Fruit fly (Drosophila melanogaster) whole organism, embryonic: ENCODE measurements around the gene CG32040.

Source experiments
- CG16813 ChIP-seq: fragments of 200-800 bp; sonication (Bioruptor generic); IDR thresholded peaks from 3 replicates; pipeline ENCODE4 v1.3.6; 2022; ENCODE audit warnings: missing biosample characterization, missing genetic modification characterization; ENCODE audit not compliant: partially characterized antibody
- CG16863 ChIP-seq: fragments of 200-800 bp; sonication (Bioruptor generic); optimal IDR thresholded peaks from 3 replicates; lab custom pipeline; 2016; ENCODE audit warnings: missing biosample characterization, missing genetic modification characterization
- CG2202 ChIP-seq: fragments of 200-800 bp; sonication (Bioruptor generic); optimal IDR thresholded peaks from 2 replicates; lab custom pipeline; 2018; ENCODE audit warnings: missing biosample characterization, mild to moderate bottlenecking, missing genetic modification characterization
- CG8089 ChIP-seq: fragments of 200-800 bp; sonication (Bioruptor generic); optimal IDR thresholded peaks from 3 replicates; lab custom pipeline; 2016; ENCODE audit warnings: missing biosample characterization, missing genetic modification characterization
- GATAe ChIP-seq: fragments of 200-800 bp; sonication (Bioruptor generic); conservative IDR thresholded peaks from 2 replicates; pipeline ENCODE4 v1.3.6; 2022; ENCODE audit warnings: missing biosample characterization, missing genetic modification characterization
- H15 ChIP-seq: fragments of 200-800 bp; sonication (Bioruptor generic); IDR thresholded peaks from 3 replicates; pipeline ENCODE4 v1.3.6; 2022; ENCODE audit warnings: missing biosample characterization, missing genetic modification characterization
- dati ChIP-seq: fragments of 200-800 bp; sonication (Bioruptor generic); IDR thresholded peaks from 2 replicates; pipeline ENCODE4 v1.3.6; 2022; ENCODE audit warnings: missing biosample characterization, missing genetic modification characterization
- hb ChIP-seq: fragments of 200-800 bp; sonication (Bioruptor generic); IDR thresholded peaks from 3 replicates; pipeline ENCODE4 v1.3.6; 2022; ENCODE audit warnings: missing biosample characterization, missing genetic modification characterization; ENCODE audit not compliant: partially characterized antibody
- tll ChIP-seq, 2 experiments: fragments of 200-800 bp in 1 of 2; fragments of >200 bp in 1 of 2; sonication (Bioruptor generic) in 1 of 2; optimal IDR thresholded peaks; 2 replicates each; lab custom pipeline; 2017 to 2019; ENCODE audit warnings: missing biosample characterization in 2 of 2, missing genetic modification characterization in 2 of 2, mild to moderate bottlenecking in 1 of 2, moderate library complexity in 1 of 2
- tna ChIP-seq: fragments of 200-800 bp; sonication (Bioruptor generic); IDR thresholded peaks from 2 replicates; pipeline ENCODE4 v1.3.6; 2022; ENCODE audit warnings: missing biosample characterization, missing genetic modification characterization; ENCODE audit not compliant: partially characterized antibody

DNA sequence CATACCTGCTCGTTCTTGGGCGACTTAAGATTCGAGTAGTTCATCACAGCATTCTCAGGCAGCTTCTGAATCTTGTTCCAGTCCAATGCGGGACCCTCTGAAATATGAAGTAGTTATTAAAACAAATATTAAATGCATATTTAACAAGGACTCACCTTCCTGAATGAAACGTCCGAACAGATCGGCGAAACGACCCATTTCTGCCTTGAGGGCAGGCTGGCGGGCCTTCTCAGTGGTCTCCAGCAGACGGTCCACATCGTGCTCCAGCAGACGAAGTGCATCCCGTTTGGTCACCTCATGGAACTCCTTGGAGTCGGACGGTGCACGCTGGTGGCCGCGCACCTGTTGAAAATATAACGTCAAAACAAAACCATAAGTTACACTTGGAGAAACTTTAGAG is at the start of gene CG32040:
- no peak for TF ChIP-seq dati (GFP tag; lab: Robert Waterston, UW)
- TF ChIP-seq CG16863 (GFP tag; lab: Kevin White, UChicago) = no peak
- no peak for TF ChIP-seq H15
- no peak for TF ChIP-seq tll (GFP tag; optimal IDR thresholded peaks at IDR 0.05; lab: Kevin White, UChicago)
- TF ChIP-seq GATAe = no peak
- no peak for TF ChIP-seq CG2202 (tag; lab: Kevin White, UChicago)
- no peak for TF ChIP-seq CG16813 (GFP tag; lab: Robert Waterston, UW)
- TF ChIP-seq tna (GFP tag; lab: Robert Waterston, UW) = no peak
- TF ChIP-seq CG8089 (GFP tag; lab: Kevin White, UChicago) = no peak
- TF ChIP-seq hb (GFP tag; lab: Robert Waterston, UW) = no peak
